Fruit fly (Drosophila melanogaster) whole organism, larva: ENCODE measurements around the gene RapGAP1.
A peak's percentile ranks its signal among the peaks of the same experiment; 100 is the strongest.

ENCODE experiments used
- noc ChIP-seq: fragments of 200-800 bp; sonication (Bioruptor generic); optimal IDR thresholded peaks from 3 replicates; lab custom pipeline; 2019; ENCODE audit warnings: missing biosample characterization, mild to moderate bottlenecking, missing genetic modification characterization, moderate library complexity

The RapGAP1 gene

DNA sequence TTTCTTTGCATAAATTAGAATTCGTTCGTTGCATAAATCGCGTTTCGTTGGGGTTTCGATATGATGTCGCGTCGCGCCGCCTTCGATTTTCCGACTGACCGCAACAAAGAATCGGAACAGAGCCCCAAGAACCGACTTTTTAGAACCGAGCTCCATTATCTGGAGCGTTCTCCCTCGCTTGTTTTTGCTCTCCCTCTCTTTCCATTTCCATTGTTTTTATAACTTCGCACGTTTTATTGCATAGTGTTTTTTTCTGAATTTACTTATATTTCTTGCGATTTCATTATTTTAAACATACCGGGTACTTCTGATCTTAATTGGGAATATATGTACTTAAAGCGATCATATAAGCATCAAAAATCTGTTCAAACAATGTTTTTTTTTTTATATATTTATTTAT is at the start of gene RapGAP1:
Gene RapGAP1 (minus strand): TSS at position 101 of the 400 bp plus-strand sequence.
- no peak for TF ChIP-seq noc (tag; lab: Kevin White, UChicago)

DNA sequence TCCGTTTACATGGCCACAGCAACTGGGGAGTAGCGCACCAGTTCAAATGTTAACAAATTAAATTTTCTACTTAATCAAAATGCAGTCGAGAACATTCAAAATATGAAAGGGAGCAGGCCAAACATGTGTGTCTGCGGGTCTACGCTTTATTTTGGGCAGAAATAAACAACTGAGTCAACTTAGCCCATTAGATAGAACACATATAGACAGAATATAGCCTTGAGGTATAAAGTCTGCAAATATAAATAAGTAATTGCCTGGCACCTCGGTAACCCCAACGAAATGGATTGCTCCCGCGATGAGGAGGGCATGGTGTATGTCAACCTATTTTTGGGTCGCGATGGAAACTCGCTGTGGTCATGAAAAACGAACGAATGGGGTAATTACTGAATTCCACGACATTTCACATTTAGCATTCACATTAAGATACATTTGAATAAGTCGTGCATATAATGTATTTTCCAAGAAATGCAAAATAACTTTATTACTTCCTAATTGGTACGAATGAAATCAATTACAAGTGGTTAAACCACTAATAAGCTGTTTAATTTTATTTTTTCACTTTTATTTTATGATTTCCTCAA is 49.7 kb upstream of the RapGAP1 start:
- no peak for TF ChIP-seq noc (tag; lab: Kevin White, UChicago)

DNA sequence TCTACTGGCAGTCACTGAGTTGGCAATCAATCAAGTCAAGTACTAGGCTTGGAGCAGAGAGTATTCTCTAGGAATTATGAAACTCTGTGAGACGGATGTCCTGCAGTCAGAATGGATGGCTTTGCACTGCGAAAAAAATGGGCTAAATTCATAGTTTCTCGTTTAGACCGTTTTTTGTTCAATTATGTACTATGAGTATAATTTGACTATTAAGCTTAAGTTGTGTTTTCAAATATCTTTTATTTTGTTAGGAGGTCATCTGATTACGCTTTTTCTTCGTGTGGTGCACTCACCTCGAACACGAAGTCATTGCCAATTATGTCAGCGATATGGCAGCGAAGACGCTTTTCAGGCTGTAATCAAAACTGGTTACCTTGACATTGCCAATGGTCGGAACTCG is 48.7 kb upstream of the RapGAP1 start:
- TF ChIP-seq noc (tag; lab: Kevin White, UChicago) = no peak

DNA sequence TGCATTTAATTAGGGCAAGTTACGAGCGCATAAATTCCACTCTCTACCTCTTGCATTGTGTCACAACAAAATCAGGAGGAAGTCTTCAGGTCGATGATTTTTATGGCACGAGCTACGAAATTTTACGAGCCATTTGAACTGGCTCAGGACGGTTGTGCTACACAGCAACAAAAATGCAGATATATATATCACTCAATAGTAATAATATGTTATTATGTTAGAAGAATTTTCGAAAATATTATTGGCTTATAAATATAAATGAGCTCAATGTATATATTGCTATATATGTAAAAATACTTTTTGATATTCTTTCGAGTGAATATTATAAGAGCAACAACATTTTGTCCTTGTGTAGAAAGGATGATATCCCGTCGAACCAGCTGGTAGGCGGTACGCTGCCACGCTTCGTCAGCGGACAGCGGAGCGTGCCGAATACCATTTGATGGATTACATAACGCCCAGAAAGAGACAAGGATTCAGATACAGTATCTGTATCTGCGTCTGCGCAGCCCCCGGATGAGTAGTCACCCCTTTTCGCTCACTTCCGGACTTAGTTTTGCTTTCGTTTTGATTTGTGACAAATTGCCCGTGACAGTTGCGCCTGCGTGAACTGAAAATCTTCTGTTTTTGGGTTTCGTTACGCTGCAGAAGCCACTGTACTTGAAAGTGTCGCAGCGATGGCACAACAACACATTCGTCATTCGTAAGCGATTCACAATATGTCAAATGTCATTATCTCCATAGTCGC is 45.5 kb upstream of the RapGAP1 start:
- no peak for TF ChIP-seq noc (tag; lab: Kevin White, UChicago)

DNA sequence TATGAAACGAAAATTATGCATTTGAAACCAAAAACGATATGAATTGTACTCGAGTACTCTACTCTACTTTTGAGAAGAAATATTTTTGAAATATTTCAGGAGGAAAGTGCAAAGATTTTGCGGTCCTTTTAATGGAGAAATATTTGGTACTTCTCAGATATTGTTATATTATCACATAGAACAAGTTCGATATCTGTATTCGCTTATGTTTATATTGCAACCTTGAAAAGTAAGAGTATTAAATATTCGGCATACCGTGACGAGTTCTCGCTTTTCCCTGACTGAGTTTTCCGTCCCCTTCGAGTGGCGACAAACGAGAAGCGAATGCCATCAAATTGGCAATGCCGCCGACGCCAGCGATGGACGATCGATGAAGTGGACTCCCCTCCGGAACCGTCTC is 42.9 kb upstream of the RapGAP1 start:
- TF ChIP-seq noc (tag; lab: Kevin White, UChicago) = no peak

DNA sequence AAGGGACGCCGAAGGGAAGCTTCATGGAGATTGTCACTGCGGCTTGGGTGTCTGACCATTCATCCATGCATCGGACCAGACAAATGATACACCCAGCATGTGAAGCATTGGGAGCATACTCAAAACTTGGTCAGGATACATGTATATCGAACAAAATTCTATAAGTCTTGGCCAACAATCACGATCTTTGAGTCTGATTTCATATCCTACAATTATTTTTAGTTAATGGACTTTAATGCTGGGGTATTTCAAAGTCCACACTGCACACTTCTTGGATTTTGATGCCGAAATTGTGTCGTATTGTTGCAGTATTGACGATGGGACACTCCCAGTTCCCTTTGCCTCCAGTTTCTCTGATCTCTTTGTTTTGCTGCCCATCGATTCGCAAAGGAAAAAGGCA is 40.5 kb upstream of the RapGAP1 start:
- TF ChIP-seq noc (tag; lab: Kevin White, UChicago) = no peak

DNA sequence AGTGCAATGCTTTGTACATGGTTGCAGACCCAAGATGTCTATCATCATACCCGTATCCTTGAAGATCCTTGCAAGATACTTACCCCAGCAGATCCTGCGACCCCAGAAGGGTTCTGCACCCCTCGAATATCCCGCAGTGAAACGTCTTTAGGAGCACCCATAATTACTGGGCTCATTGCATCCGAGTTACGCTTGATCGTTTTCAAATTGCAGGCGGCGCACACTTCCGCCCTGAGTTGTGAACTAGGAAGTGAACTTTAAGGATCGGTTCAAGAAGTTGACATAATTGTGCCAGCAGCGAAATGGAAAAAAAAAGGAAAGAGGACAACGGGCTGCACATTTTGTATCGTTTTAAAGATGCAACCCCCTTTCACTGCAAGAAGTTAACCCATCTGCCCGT is 39.8 kb upstream of the RapGAP1 start:
- no peak for TF ChIP-seq noc (tag; lab: Kevin White, UChicago)

DNA sequence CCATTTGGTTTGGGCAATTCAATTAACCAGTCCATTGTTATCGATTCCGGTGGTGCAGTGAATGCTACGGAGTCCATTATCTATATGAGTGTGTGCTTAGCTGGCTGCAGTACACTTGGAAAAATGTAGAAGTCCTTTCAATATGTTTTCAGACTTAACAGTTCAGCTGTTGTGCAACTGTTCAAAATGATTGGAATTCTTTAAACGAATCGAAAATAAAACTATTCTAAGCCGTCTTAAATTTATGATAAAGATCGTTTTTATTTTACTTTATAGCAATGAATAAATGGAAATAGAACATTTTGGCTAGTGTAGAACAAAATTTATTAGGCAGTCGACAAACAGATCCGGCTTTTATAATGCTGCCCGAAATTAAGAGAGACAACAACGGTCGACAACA is 38.0 kb upstream of the RapGAP1 start:
- no peak for TF ChIP-seq noc (tag; lab: Kevin White, UChicago)

DNA sequence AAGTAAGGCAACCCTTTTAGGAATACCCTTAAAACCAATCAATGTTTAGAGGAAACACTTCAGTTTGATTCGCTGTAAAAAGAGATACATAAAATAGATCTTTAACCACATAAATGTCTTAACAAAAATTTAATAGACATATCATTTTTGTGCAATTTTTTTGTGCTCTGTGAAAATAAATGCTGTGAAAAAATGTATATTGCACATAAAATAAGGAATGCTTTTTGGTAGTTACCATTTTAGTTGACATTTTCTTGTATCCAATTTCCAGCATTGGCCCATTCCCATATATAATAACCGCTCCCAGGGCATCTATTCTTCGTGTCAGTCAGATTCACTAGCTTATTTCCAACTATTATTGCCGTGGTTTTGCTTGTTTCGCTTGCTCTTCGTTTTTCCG is 33.5 kb upstream of the RapGAP1 start:
- no peak for TF ChIP-seq noc (tag; lab: Kevin White, UChicago)

DNA sequence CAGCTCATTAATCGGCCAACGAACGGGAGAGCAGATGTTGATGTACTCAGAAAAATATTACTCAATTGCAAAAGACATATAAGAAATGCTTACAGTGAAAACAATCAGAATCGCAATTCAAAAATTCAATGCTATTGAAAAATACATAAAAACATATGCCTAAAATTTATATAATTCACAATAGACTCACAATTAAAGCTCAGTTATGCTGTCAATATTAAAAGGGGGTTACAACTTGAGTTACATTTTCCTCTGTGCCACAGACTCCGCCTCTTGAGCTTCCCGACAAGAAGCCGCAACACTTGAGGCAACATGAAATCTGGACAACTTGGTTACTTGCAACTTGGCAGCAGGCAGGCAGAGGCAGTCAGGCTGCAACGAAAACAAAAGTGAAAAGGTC is 32.8 kb upstream of the RapGAP1 start:
- TF ChIP-seq noc (tag; lab: Kevin White, UChicago) = no peak

DNA sequence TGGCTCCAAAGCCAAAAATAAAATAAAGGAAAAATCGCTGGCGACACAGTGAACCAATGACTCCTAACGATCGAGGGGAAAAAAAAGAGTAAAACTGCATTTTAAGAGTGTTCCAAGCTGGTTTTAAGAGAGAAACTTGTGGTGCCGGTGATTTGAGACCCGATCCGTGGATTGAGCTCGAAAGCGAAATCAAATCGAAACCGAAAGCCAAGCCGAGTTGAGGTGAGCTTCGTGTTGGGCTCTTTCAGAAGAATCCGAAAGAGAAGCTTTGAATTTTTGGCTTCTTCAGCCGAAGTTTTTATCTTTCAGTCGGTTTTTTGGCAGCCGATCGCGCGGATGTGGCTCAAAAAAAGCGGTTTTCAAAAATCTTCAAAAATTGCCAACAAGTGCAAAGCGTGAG is 29.3 kb upstream of the RapGAP1 start, which contains the start of gene CG6739:
Gene CG6739 (plus strand): TSS at position 307 of the 400 bp plus-strand sequence.
- TF ChIP-seq noc (tag; lab: Kevin White, UChicago) = no peak

DNA sequence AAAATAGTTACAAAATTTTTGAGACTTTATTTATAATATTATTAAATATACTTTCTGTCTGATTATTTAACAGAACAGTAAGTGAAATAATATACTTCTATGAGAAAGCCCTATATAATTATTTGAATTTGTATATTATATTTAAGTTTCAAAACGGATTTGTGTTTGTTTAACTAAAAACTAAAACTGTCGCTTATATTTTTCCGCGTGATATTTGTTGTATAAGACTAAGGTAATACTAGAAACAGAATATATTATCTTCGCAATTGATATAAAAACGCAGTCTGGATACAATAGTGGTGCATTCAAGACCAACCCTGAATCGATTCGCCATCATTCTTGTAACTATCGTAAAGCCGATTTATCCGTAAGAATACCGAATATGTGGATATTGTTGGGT is 26.5 kb upstream of the RapGAP1 start, which contains the start of gene Cyp4d21:
Gene Cyp4d21 (plus strand): TSS at position 301 of the 400 bp plus-strand sequence.
- TF ChIP-seq noc (tag; lab: Kevin White, UChicago) = no peak

DNA sequence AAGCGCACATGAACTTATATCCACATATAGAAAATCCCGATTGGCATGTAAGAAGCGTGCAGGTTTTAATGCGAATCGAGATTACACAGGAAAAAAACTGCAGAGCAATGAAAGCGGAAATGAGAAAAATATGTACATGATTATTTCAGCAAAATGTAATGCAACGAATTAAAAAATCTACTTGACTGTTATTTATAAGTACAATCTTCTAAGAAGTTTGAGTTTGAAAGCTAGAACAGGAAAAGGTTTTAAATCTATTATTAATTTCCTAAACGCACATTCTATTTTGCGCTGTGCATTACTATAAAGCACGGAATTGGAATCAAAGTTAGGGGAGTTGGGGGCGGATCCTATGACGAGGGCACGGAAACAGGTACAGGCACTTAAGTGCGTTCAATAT is 23.1 kb upstream of the RapGAP1 start:
- peak; percentile 41 for TF ChIP-seq noc (tag; lab: Kevin White, UChicago)

DNA sequence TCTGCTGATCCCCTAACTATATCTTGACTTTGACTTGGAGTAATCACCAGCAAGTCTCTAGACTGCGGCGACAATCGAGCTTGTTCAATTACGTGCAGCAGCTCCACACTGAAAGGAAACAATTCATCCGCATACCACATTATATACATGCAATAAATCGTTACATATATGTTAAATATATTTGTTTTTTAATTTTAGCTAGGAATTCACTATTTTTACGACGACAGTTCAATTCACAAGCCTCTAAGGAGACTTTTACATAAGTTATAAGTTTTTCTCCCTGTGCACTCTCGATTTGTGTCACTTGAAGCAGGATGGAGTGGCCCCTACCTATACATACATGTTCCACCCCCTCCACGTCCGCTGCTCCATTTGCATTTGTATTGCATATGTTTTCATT is 19.9 kb upstream of the RapGAP1 start:
- no peak for TF ChIP-seq noc (tag; lab: Kevin White, UChicago)

DNA sequence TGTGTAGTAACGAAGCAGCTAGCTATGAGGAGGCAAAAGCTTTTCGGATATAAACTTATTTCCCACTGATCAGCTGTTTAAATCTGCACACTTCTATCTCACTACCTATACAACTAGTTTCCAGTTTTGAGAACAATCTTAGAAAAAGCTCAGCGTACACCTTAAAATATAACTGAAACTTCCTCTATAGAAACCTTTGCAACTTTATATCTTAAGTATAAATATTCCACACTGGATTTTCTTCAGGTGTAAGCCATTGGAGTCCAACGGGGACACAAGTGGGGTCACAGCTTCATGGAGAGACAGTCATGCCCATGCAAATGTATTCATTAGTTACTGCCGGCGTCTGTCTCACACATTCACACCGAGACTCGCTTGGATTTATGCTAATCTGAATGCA is 19.5 kb upstream of the RapGAP1 start:
- TF ChIP-seq noc (tag; lab: Kevin White, UChicago) = no peak

DNA sequence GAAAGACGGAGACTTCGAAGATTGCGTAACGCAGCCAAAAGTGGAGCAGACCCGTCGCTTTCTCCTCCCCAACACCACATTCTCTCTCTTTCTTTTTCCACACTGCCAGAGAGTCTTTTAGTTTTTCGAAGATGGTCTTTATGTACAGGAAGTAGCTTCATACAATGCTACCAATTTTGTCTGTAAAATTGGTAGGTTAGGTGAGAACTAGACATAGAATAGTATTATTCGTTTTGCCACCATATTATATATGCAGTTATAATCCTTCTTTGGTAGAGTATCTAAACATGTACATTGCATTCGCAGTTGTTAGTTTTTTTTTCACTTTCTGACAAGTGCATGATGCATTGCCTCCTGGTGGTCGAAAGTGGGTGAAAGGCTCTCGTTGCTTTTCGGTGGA is 18.7 kb upstream of the RapGAP1 start:
- no peak for TF ChIP-seq noc (tag; lab: Kevin White, UChicago)

DNA sequence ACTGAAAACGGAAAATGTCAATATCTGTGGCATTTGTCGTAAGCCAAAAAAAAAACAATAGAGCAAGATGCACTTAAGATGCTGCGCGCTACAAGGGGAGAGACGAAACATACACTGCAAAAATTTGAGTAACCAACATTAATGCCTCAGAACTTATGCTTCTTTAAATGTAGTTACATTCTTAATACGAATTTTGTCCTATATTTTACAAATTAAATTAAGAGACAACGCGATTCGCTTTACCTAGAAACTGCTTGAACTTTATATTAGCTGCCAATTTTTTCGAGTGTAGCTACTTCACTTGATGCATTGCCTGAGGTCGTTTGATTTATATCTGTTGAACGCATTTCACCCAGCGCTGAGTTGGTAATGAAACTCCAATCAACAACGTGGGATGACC is 18.1 kb upstream of the RapGAP1 start:
- no peak for TF ChIP-seq noc (tag; lab: Kevin White, UChicago)
